Worm (Caenorhabditis elegans): ENCODE measurements around the gene F34D10.9.

DNA sequence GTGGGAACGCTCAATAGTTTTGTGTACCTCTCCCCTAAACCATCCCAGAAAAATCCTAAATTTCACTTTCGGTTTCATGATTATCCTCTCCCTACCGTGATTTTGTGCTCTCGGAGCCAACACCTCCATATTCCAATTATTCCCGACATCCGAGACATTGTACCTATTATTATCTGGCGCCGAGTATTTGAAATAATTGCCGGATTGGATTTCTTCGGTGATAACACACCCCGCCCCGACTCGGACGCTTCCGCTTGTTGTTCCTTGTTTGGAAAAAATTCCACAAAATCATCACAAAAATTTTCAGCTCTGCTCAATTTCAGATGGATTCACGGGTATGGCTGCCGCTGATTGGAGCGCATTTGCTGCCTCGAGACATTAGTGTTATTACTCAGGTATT, 15.7 kb upstream of the F34D10.9 start, which contains the start of gene lin-48:
- TF ChIP-seq fkh-10 (GFP tag; optimal IDR thresholded peaks at IDR 0.05) (no peak), ztf-4 (tag; optimal IDR thresholded peaks at IDR 0.05) (no peak), nhr-12 (tag; optimal IDR thresholded peaks at IDR 0.05) (no peak), nhr-76 (tag; optimal IDR thresholded peaks at IDR 0.05) (no peak), unc-62 (GFP tag; optimal IDR thresholded peaks at IDR 0.05) (no peak), ceh-9 (tag; optimal IDR thresholded peaks at IDR 0.05) (no peak), nfya-1 (tag; optimal IDR thresholded peaks at IDR 0.05; ENCODE audit: insufficient read depth) (no peak), zag-1 (tag; optimal IDR thresholded peaks at IDR 0.05) (no peak), fos-1 (tag; optimal IDR thresholded peaks at IDR 0.05) (no peak), ceh-16 (tag; optimal IDR thresholded peaks at IDR 0.05) (no peak)
